Fruit fly (Drosophila melanogaster) whole organism, embryonic: ENCODE data around the gene RhoGAP19D.

Source experiments
- CG16815 ChIP-seq: fragments of 200-800 bp; sonication (Bioruptor generic); optimal IDR thresholded peaks from 3 replicates; lab custom pipeline; 2017; ENCODE audit warnings: missing biosample characterization, mild to moderate bottlenecking, missing genetic modification characterization
- CG32772 ChIP-seq: fragments of 200-800 bp; sonication (Bioruptor generic); IDR thresholded peaks from 2 replicates; pipeline ENCODE4 v1.3.6; 2022; ENCODE audit warnings: missing biosample characterization, missing genetic modification characterization
- CG34376 ChIP-seq: fragments of 200-800 bp; sonication (Bioruptor generic); optimal IDR thresholded peaks from 2 replicates; lab custom pipeline; 2018; ENCODE audit warnings: missing biosample characterization, mild to moderate bottlenecking, missing genetic modification characterization
- CG7987 ChIP-seq: fragments of 200-800 bp; sonication (Bioruptor generic); optimal IDR thresholded peaks from 2 replicates; lab custom pipeline; 2018; ENCODE audit warnings: missing biosample characterization, mild to moderate bottlenecking, missing genetic modification characterization, moderate library complexity
- CG9727 ChIP-seq: fragments of 200-800 bp; sonication (Bioruptor generic); optimal IDR thresholded peaks from 3 replicates; lab custom pipeline; 2017; ENCODE audit warnings: missing biosample characterization, mild to moderate bottlenecking, missing genetic modification characterization
- Nf-YC ChIP-seq: fragments of 200-800 bp; optimal IDR thresholded peaks from 3 replicates; lab custom pipeline; 2019; ENCODE audit warnings: missing biosample characterization, mild to moderate bottlenecking, missing genetic modification characterization, moderate library complexity
- Tbp ChIP-seq: fragments of >200 bp; optimal IDR thresholded peaks from 2 replicates; lab custom pipeline; 2018; ENCODE audit warnings: missing biosample characterization, missing genetic modification characterization
- al ChIP-seq: fragments of 200-800 bp; sonication (Bioruptor generic); IDR thresholded peaks from 2 replicates; pipeline ENCODE4 v1.3.6; 2022; ENCODE audit warnings: missing biosample characterization, missing genetic modification characterization
- btn ChIP-seq: fragments of 200-800 bp; sonication (Bioruptor generic); optimal IDR thresholded peaks from 2 replicates; lab custom pipeline; 2016; ENCODE audit warnings: missing biosample characterization, missing genetic modification characterization
- sima ChIP-seq: fragments of 200-800 bp; sonication (Bioruptor generic); optimal IDR thresholded peaks from 2 replicates; lab custom pipeline; 2016; ENCODE audit warnings: missing biosample characterization, missing genetic modification characterization
- slbo ChIP-seq: fragments of 200-800 bp; sonication (Bioruptor generic); IDR thresholded peaks from 2 replicates; pipeline ENCODE4 v1.3.6; 2022; ENCODE audit warnings: missing biosample characterization, missing genetic modification characterization
- slou ChIP-seq: fragments of 200-800 bp; sonication (Bioruptor generic); optimal IDR thresholded peaks from 3 replicates; lab custom pipeline; 2016; ENCODE audit warnings: missing biosample characterization, missing genetic modification characterization
- stc ChIP-seq: fragments of 200-800 bp; sonication (Bioruptor generic); IDR thresholded peaks from 2 replicates; pipeline ENCODE4 v1.3.6; 2022; ENCODE audit warnings: missing biosample characterization, missing genetic modification characterization
- ttk ChIP-seq: fragments of 200-800 bp; sonication (Bioruptor generic); IDR thresholded peaks from 2 replicates; pipeline ENCODE4 v2.1.2; 2022; ENCODE audit warnings: missing biosample characterization, missing genetic modification characterization

dm6 chrX:20501640-20502039 lies 8.9 kb downstream of the RhoGAP19D start:
- TF ChIP-seq Nf-YC (tag; lab: Kevin White, UChicago), result no peak
- no peak for TF ChIP-seq ttk (GFP tag; lab: Robert Waterston, UW)
- TF ChIP-seq slbo (GFP tag; lab: Robert Waterston, UW), result no peak
- TF ChIP-seq al (GFP tag; lab: Robert Waterston, UW), result no peak
- no peak for TF ChIP-seq Tbp (GFP tag; lab: Kevin White, UChicago)
- TF ChIP-seq CG16815 (GFP tag; lab: Kevin White, UChicago), result no peak
- no peak for TF ChIP-seq slou (GFP tag; lab: Kevin White, UChicago)
- no peak for TF ChIP-seq CG9727 (GFP tag; lab: Kevin White, UChicago)
- TF ChIP-seq CG34376 (GFP tag; lab: Kevin White, UChicago), result no peak
- no peak for TF ChIP-seq btn (GFP tag; lab: Kevin White, UChicago)
- no peak for TF ChIP-seq stc
- no peak for TF ChIP-seq CG32772
- TF ChIP-seq CG7987 (GFP tag; lab: Kevin White, UChicago), result no peak
- TF ChIP-seq sima (GFP tag; lab: Kevin White, UChicago), result no peak
